Worm (Caenorhabditis elegans) whole organism, L4 larva: Measurements from ENCODE around the gene srh-137.

Source experiments
- F37D6.2 ChIP-seq: sonication (generic microtip); optimal IDR thresholded peaks from 2 replicates; lab custom pipeline; 2016; ENCODE audit warnings: mild to moderate bottlenecking, missing genetic modification characterization, missing compliant biosample characterization
- R02D3.7 ChIP-seq: fragments of 150-350 bp; sonication (generic microtip); optimal IDR thresholded peaks from 3 replicates; lab custom pipeline; 2014; ENCODE audit warnings: missing biosample characterization, missing genetic modification characterization
- T20F7.1 ChIP-seq: fragments of 200-800 bp; sonication (Bioruptor generic); optimal IDR thresholded peaks from 2 replicates; lab custom pipeline; 2018; ENCODE audit warnings: mild to moderate bottlenecking, missing genetic modification characterization, missing compliant biosample characterization
- Y5F2A.4 ChIP-seq: fragments of 200-800 bp; sonication (Bioruptor generic); optimal IDR thresholded peaks from 2 replicates; lab custom pipeline; 2018; ENCODE audit warnings: mild to moderate bottlenecking, missing genetic modification characterization, missing compliant biosample characterization
- ZK546.5 ChIP-seq, 2 experiments: sonication (generic microtip); optimal IDR thresholded peaks; 2 replicates each; lab custom pipeline; 2017; ENCODE audit warnings: missing biosample characterization in 2 of 2, missing genetic modification characterization in 2 of 2
- aha-1 ChIP-seq: fragments of 150-350 bp; peaks from one replicate; lab custom pipeline; 2014; ENCODE audit warnings: missing biosample characterization, missing genetic modification characterization
- arid-1 ChIP-seq: fragments of 200-800 bp; sonication (Bioruptor generic); conservative IDR thresholded peaks from 2 replicates; pipeline ENCODE4 v1.3.6; 2022; ENCODE audit warnings: missing genetic modification reagents, missing genetic modification characterization, missing compliant biosample characterization
- ceh-28 ChIP-seq: fragments of 150-350 bp; optimal IDR thresholded peaks from 2 replicates; lab custom pipeline; 2014; ENCODE audit warnings: missing biosample characterization, missing genetic modification reagents, missing genetic modification characterization
- ceh-32 ChIP-seq: sonication (generic microtip); optimal IDR thresholded peaks from 2 replicates; lab custom pipeline; 2016; ENCODE audit warnings: mild to moderate bottlenecking, missing genetic modification characterization, missing compliant biosample characterization; ENCODE audit not compliant: poor library complexity
- ceh-44 ChIP-seq: fragments of 200-800 bp; sonication (Bioruptor generic); IDR thresholded peaks from 2 replicates; pipeline ENCODE4 v1.3.6; 2022; ENCODE audit warnings: missing genetic modification reagents, missing genetic modification characterization, missing compliant biosample characterization
- daf-16 ChIP-seq, 3 experiments: sonication (generic microtip); optimal IDR thresholded peaks; 2 replicates each; lab custom pipeline; 2016 to 2017; ENCODE audit warnings: missing genetic modification characterization in 3 of 3, missing genetic modification reagents in 3 of 3, mild to moderate bottlenecking in 2 of 3, missing compliant biosample characterization in 2 of 3, missing biosample characterization in 1 of 3, moderate library complexity in 1 of 3
- dmd-6 ChIP-seq: fragments of 200-800 bp; sonication (Bioruptor generic); IDR thresholded peaks from 2 replicates; pipeline ENCODE4 v1.3.6; 2022; ENCODE audit warnings: missing genetic modification reagents, missing genetic modification characterization, missing compliant biosample characterization
- dmd-9 ChIP-seq: fragments of 200-800 bp; sonication (Bioruptor generic); IDR thresholded peaks from 2 replicates; pipeline ENCODE4 v1.3.6; 2022; ENCODE audit warnings: missing genetic modification reagents, missing genetic modification characterization, missing compliant biosample characterization
- dpl-1 ChIP-seq: fragments of 150-350 bp; optimal IDR thresholded peaks from 2 replicates; lab custom pipeline; 2014; ENCODE audit warnings: missing biosample characterization, missing genetic modification reagents, missing genetic modification characterization
- duxl-1 ChIP-seq: sonication (generic microtip); optimal IDR thresholded peaks from 2 replicates; lab custom pipeline; 2016; ENCODE audit warnings: mild to moderate bottlenecking, missing genetic modification characterization, moderate library complexity, missing compliant biosample characterization; ENCODE audit not compliant: poor library complexity
- egl-27 ChIP-seq: sonication (generic microtip); optimal IDR thresholded peaks from 3 replicates; lab custom pipeline; 2017; ENCODE audit warnings: missing biosample characterization, missing genetic modification reagents, missing genetic modification characterization
- fkh-10 ChIP-seq: fragments of 150-350 bp; optimal IDR thresholded peaks from 2 replicates; lab custom pipeline; 2014; ENCODE audit warnings: missing biosample characterization, missing genetic modification reagents, missing genetic modification characterization
- hlh-11 ChIP-seq: fragments of 200-800 bp; sonication (Bioruptor generic); optimal IDR thresholded peaks from 2 replicates; lab custom pipeline; 2018; ENCODE audit warnings: mild to moderate bottlenecking, missing genetic modification characterization, missing compliant biosample characterization
- lim-7 ChIP-seq: fragments of 200-800 bp; sonication (Bioruptor generic); IDR thresholded peaks from 2 replicates; pipeline ENCODE4 v1.3.6; 2022; ENCODE audit warnings: missing genetic modification characterization, missing compliant biosample characterization
- lin-13 ChIP-seq: fragments of 150-350 bp; optimal IDR thresholded peaks from 2 replicates; lab custom pipeline; 2014; ENCODE audit warnings: missing biosample characterization, missing genetic modification reagents, missing genetic modification characterization
- lin-15B ChIP-seq: fragments of 150-350 bp; sonication (generic microtip); optimal IDR thresholded peaks from 3 replicates; lab custom pipeline; 2014; ENCODE audit warnings: missing biosample characterization, missing genetic modification characterization
- lin-29 ChIP-seq: fragments of 200-800 bp; sonication (Bioruptor generic); IDR thresholded peaks from 2 replicates; pipeline ENCODE4 v1.3.6; 2022; ENCODE audit warnings: missing genetic modification reagents, missing genetic modification characterization, missing compliant biosample characterization
- lin-38 ChIP-seq: fragments of 200-800 bp; sonication (Bioruptor generic); IDR thresholded peaks from 2 replicates; pipeline ENCODE4 v1.3.6; 2022; ENCODE audit warnings: missing genetic modification reagents, missing genetic modification characterization, missing compliant biosample characterization
- lsy-2 ChIP-seq, 2 experiments: fragments of 150-350 bp in 1 of 2; sonication (generic microtip) in 1 of 2; optimal IDR thresholded peaks; 2 replicates each; lab custom pipeline; 2014 to 2017; ENCODE audit warnings: missing biosample characterization in 2 of 2, missing genetic modification characterization in 2 of 2
- mep-1 ChIP-seq: fragments of 150-350 bp; sonication (generic microtip); optimal IDR thresholded peaks from 3 replicates; lab custom pipeline; 2014; ENCODE audit warnings: missing biosample characterization, missing genetic modification characterization
- nhr-10 ChIP-seq: fragments of 150-350 bp; optimal IDR thresholded peaks from 2 replicates; lab custom pipeline; 2014; ENCODE audit warnings: missing biosample characterization, missing genetic modification characterization
- nhr-6 ChIP-seq: fragments of 150-350 bp; optimal IDR thresholded peaks from 2 replicates; lab custom pipeline; 2014; ENCODE audit warnings: missing biosample characterization, missing genetic modification characterization
- set-16 ChIP-seq: fragments of 200-800 bp; sonication (Bioruptor generic); IDR thresholded peaks from 2 replicates; pipeline ENCODE4 v1.3.6; 2022; ENCODE audit warnings: missing genetic modification reagents, missing genetic modification characterization, missing compliant biosample characterization
- snpc-4 ChIP-seq: fragments of 150-350 bp; optimal IDR thresholded peaks from 2 replicates; lab custom pipeline; 2014; ENCODE audit warnings: missing biosample characterization, missing genetic modification characterization
- spr-3 ChIP-seq: fragments of 200-800 bp; sonication (Bioruptor generic); optimal IDR thresholded peaks from 2 replicates; lab custom pipeline; 2018; ENCODE audit warnings: mild to moderate bottlenecking, missing genetic modification characterization, missing compliant biosample characterization
- tra-1 ChIP-seq: fragments of 200-800 bp; sonication (Bioruptor generic); IDR thresholded peaks from 2 replicates; pipeline ENCODE4 v1.3.6; 2022; ENCODE audit warnings: missing genetic modification reagents, missing genetic modification characterization, missing compliant biosample characterization
- unc-130 ChIP-seq: sonication (generic microtip); optimal IDR thresholded peaks from 2 replicates; lab custom pipeline; 2016; ENCODE audit warnings: missing genetic modification reagents, missing genetic modification characterization, missing compliant biosample characterization
- unc-62 ChIP-seq, 3 experiments: fragments of 150-350 bp in 1 of 3; sonication (generic microtip); optimal IDR thresholded peaks in 2 of 3; peaks in 1 of 3; 1 replicate in 1 of 3; 2 replicates in 2 of 3; lab custom pipeline; 2014 to 2017; ENCODE audit warnings: missing biosample characterization in 3 of 3, missing genetic modification characterization in 3 of 3, missing genetic modification reagents in 3 of 3, missing genotype in 1 of 3
- zfp-2 ChIP-seq: sonication (generic microtip); optimal IDR thresholded peaks from 2 replicates; lab custom pipeline; 2016; ENCODE audit warnings: mild to moderate bottlenecking, missing genetic modification characterization, missing compliant biosample characterization
- zfp-3 ChIP-seq: fragments of 200-800 bp; sonication (Bioruptor generic); conservative IDR thresholded peaks from 2 replicates; pipeline ENCODE4 v1.3.6; 2022; ENCODE audit warnings: missing genetic modification reagents, missing genetic modification characterization, missing compliant biosample characterization

Gene srh-137

ce11 chrV:16674399-16674798 is 42.1 kb downstream of the srh-137 start:
- TF ChIP-seq unc-62 (GFP tag; optimal IDR thresholded peaks at IDR 0.05 in 1 of 2; lab: Kevin White, UChicago) (peak in 1 of 2 experiments; percentile 80), unc-62 (tag; optimal IDR thresholded peaks at IDR 0.05; lab: Kevin White, UChicago) (no peak), aha-1 (peak; percentile 91), zfp-2 (tag; lab: Kevin White, UChicago) (no peak)

- TF ChIP-seq ceh-28 (tag; lab: Kevin White, UChicago) (no peak), T20F7.1 (GFP tag; lab: Kevin White, UChicago) (no peak), mep-1 (tag; lab: Kevin White, UChicago) (no peak), set-16 (GFP tag; lab: Robert Waterston, UW) (no peak), dmd-6 (GFP tag; lab: Robert Waterston, UW) (no peak), ceh-44 (GFP tag; lab: Robert Waterston, UW) (no peak), snpc-4 (tag; lab: Kevin White, UChicago) (no peak), nhr-6 (no peak), daf-16 (GFP tag; optimal IDR thresholded peaks at IDR 0.05; lab: Kevin White, UChicago) (no peak), daf-16 (tag; optimal IDR thresholded peaks at IDR 0.05; lab: Kevin White, UChicago) (no peak), lin-38 (no peak), dpl-1 (GFP tag; lab: Kevin White, UChicago) (no peak), R02D3.7 (tag; lab: Kevin White, UChicago) (no peak), lin-29 (no peak)
Measured at ce11 chrV:16672198-16672597, 44.3 kb downstream of the srh-137 start, which contains the start of gene F14F8.8. F14F8.8 (minus strand) TSS chrV:16672298.

DNA sequence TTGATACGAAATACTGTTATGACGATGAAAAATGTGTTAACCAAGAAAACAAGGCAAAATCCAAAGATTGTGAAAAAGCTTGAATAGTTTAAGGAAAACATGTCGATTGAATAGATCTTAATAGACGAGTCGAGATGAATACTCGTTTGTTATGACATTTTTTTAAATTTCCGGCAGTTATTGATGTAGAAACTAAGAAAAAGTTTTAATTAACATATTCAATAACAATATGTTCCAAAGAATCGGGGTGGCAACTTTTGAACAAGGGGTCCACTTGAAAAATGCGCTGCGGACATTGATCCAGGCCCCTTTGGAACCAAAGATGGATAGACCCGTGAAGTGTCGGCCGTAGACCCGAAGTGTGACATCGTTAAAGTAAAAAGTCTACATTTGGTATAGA is 45.3 kb downstream of the srh-137 start, which contains the start of gene str-61:
TSS of gene str-61 (minus strand) at position 101 of the 400 bp plus-strand sequence.
- no peak for TF ChIP-seq spr-3 (GFP tag; lab: Kevin White, UChicago)
- TF ChIP-seq ceh-32 (tag; lab: Kevin White, UChicago), result no peak
- no peak for TF ChIP-seq Y5F2A.4
- no peak for TF ChIP-seq egl-27 (tag; lab: Kevin White, UChicago)
- peak; percentile 6 for TF ChIP-seq aha-1
- no peak for TF ChIP-seq F37D6.2 (tag; lab: Kevin White, UChicago)
- no peak for TF ChIP-seq hlh-11
- no peak for TF ChIP-seq lin-13 (GFP tag; lab: Kevin White, UChicago)

ce11 chrV:16668473-16668872 is 48.0 kb downstream of the srh-137 start, which contains the start of gene F14F8.9:
F14F8.9 (minus strand) TSS chrV:16668573.
- no peak for TF ChIP-seq lsy-2 (tag; optimal IDR thresholded peaks at IDR 0.05; lab: Kevin White, UChicago)
- no peak for TF ChIP-seq nhr-10 (tag; lab: Kevin White, UChicago)
- no peak for TF ChIP-seq arid-1 (GFP tag; lab: Robert Waterston, UW)
- TF ChIP-seq fkh-10, result no peak
- TF ChIP-seq dmd-9 (GFP tag; lab: Robert Waterston, UW), result no peak
- TF ChIP-seq set-16 (GFP tag; lab: Robert Waterston, UW), result no peak
- TF ChIP-seq lin-15B (tag; lab: Kevin White, UChicago), result no peak
- no peak for TF ChIP-seq zfp-2 (tag; lab: Kevin White, UChicago)
- TF ChIP-seq lim-7, result no peak
- no peak for TF ChIP-seq tra-1
- TF ChIP-seq ZK546.5 (tag; optimal IDR thresholded peaks at IDR 0.05; lab: Kevin White, UChicago), result no peak
- TF ChIP-seq unc-130, result no peak
- TF ChIP-seq zfp-3 (GFP tag; lab: Robert Waterston, UW), result no peak
- no peak for TF ChIP-seq Y5F2A.4
- no peak for TF ChIP-seq duxl-1
